Worm (Caenorhabditis elegans) whole organism, midembryonic: Measurements from ENCODE around the gene nhr-181.

ENCODE experiments used
- T22C8.4 ChIP-seq: fragments of 200-800 bp; sonication (Bioruptor generic); IDR thresholded peaks from 2 replicates; pipeline ENCODE4 v1.3.6; 2022; ENCODE audit warnings: missing genetic modification characterization, missing compliant biosample characterization
- cog-1 ChIP-seq: sonication (generic microtip); optimal IDR thresholded peaks from 2 replicates; lab custom pipeline; 2016; ENCODE audit warnings: missing genetic modification characterization, missing compliant biosample characterization
- klf-2 ChIP-seq: fragments of 200-800 bp; sonication (Bioruptor generic); conservative IDR thresholded peaks from 2 replicates; pipeline ENCODE4 v1.3.6; 2022; ENCODE audit warnings: missing genetic modification reagents, missing genetic modification characterization, missing compliant biosample characterization
- med-1 ChIP-seq: sonication (generic microtip); optimal IDR thresholded peaks from 2 replicates; lab custom pipeline; 2017; ENCODE audit warnings: missing genetic modification characterization, mild to moderate bottlenecking, missing compliant biosample characterization, antibody characterized with exemption, missing genetic modification reagents; ENCODE audit not compliant: insufficient read depth
- ref-1 ChIP-seq: fragments of 200-800 bp; sonication (Bioruptor generic); conservative IDR thresholded peaks from 2 replicates; pipeline ENCODE4 v1.3.6; 2022; ENCODE audit warnings: missing genetic modification reagents, missing genetic modification characterization, missing compliant biosample characterization
- tab-1 ChIP-seq: fragments of 200-800 bp; sonication (Bioruptor generic); IDR thresholded peaks from 2 replicates; pipeline ENCODE4 v1.3.6; 2022; ENCODE audit warnings: missing genetic modification characterization, missing compliant biosample characterization
- ztf-23 ChIP-seq: fragments of 200-800 bp; sonication (Bioruptor generic); IDR thresholded peaks from 2 replicates; pipeline ENCODE4 v1.3.6; 2022; ENCODE audit warnings: missing genetic modification reagents, missing genetic modification characterization, missing compliant biosample characterization

DNA sequence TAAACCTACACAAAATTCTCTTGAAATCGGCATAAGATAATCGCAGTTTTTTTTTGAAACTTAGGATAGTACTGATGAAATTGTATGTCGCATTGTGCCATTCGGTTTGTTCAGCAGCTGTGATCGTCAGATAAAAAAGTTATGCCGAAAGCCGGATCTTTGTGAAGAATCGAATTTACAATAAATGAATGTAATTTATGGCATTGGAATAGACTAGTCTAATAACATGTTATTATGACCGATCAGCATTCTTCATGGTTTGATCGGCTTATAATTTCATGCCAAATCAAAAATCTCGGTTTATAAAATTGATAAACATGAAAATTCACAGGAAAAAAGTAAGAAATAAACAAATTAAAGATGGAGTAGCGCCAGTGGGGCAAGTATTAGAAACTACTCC lies 17.7 kb downstream of the nhr-181 start, which contains the start of gene srw-134:
- no peak for TF ChIP-seq ref-1 (GFP tag; lab: Robert Waterston, UW)
- no peak for TF ChIP-seq tab-1 (GFP tag; lab: Robert Waterston, UW)
- TF ChIP-seq med-1 (GFP tag; lab: Kevin White, UChicago): no peak
- TF ChIP-seq klf-2: no peak
- TF ChIP-seq T22C8.4 (GFP tag; lab: Robert Waterston, UW): no peak
- TF ChIP-seq ztf-23 (GFP tag; lab: Robert Waterston, UW): no peak
- TF ChIP-seq cog-1: no peak
